Worm (Caenorhabditis elegans) whole organism, early embryonic: ENCODE data around the gene bud-31.

Experiments used
- B0310.2 ChIP-seq: sonication (generic microtip); optimal IDR thresholded peaks from 2 replicates; lab custom pipeline; 2016; ENCODE audit warnings: mild to moderate bottlenecking, missing genetic modification characterization, missing compliant biosample characterization
- F13C5.2 ChIP-seq: sonication (generic microtip); optimal IDR thresholded peaks from 2 replicates; lab custom pipeline; 2017; ENCODE audit warnings: mild to moderate bottlenecking, missing genetic modification characterization, inconsistent platforms, missing compliant biosample characterization
- aly-1 ChIP-seq: sonication (generic microtip); optimal IDR thresholded peaks from 2 replicates; lab custom pipeline; 2016; ENCODE audit warnings: missing genetic modification characterization, missing compliant biosample characterization
- ama-1 ChIP-seq: fragments of 150-350 bp; optimal IDR thresholded peaks from 2 replicates; lab custom pipeline; 2014
- ets-7 ChIP-seq: sonication (generic microtip); optimal IDR thresholded peaks from 2 replicates; lab custom pipeline; 2016; ENCODE audit warnings: missing genotype, missing genetic modification characterization, missing compliant biosample characterization
- flt-1 ChIP-seq: fragments of 200-800 bp; sonication (Bioruptor generic); IDR thresholded peaks from 2 replicates; pipeline ENCODE4 v1.3.6; 2022; ENCODE audit warnings: missing genetic modification characterization, missing compliant biosample characterization
- hmbx-1 ChIP-seq: sonication (generic microtip); optimal IDR thresholded peaks from 2 replicates; lab custom pipeline; 2016; ENCODE audit warnings: mild to moderate bottlenecking, missing genetic modification characterization, missing compliant biosample characterization
- scrt-1 ChIP-seq: fragments of 200-800 bp; sonication (Bioruptor generic); IDR thresholded peaks from 2 replicates; pipeline ENCODE4 v1.3.6; 2022; ENCODE audit warnings: missing genetic modification characterization, missing compliant biosample characterization
- sea-1 ChIP-seq: fragments of 200-800 bp; sonication (Bioruptor generic); conservative IDR thresholded peaks from 2 replicates; pipeline ENCODE4 v1.3.6; 2022; ENCODE audit warnings: missing genetic modification characterization, missing compliant biosample characterization
- tra-4 ChIP-seq: sonication (generic microtip); optimal IDR thresholded peaks from 2 replicates; lab custom pipeline; 2017; ENCODE audit warnings: missing genetic modification characterization, missing compliant biosample characterization

ce11 chrIII:9697323-9697722 is 1.0 kb upstream of the bud-31 start:
- no peak for TF ChIP-seq aly-1 (tag; lab: Kevin White, UChicago)
- TF ChIP-seq tra-4 (tag; lab: Kevin White, UChicago) = no peak
- TF ChIP-seq F13C5.2 (tag; lab: Kevin White, UChicago) = no peak
- no peak for TF ChIP-seq hmbx-1 (tag; lab: Kevin White, UChicago)
- no peak for TF ChIP-seq scrt-1
- TF ChIP-seq ama-1 = no peak
- no peak for TF ChIP-seq flt-1 (GFP tag; lab: Robert Waterston, UW)
- TF ChIP-seq sea-1 (GFP tag; lab: Robert Waterston, UW) = no peak
- no peak for TF ChIP-seq ets-7 (tag; lab: Kevin White, UChicago)
- no peak for TF ChIP-seq B0310.2 (tag; lab: Kevin White, UChicago)
